Worm (Caenorhabditis elegans) whole organism, L4 larva: ENCODE measurements around the gene T04C10.3.

Experiments used
- D1046.2 ChIP-seq: fragments of 200-800 bp; sonication (Bioruptor generic); IDR thresholded peaks from 2 replicates; pipeline ENCODE4 v1.3.6; 2022; ENCODE audit warnings: missing genetic modification characterization, missing compliant biosample characterization
- F10B5.3 ChIP-seq: sonication (generic microtip); optimal IDR thresholded peaks from 2 replicates; lab custom pipeline; 2016; ENCODE audit warnings: mild to moderate bottlenecking, missing genetic modification characterization, missing compliant biosample characterization
- F37D6.2 ChIP-seq: sonication (generic microtip); optimal IDR thresholded peaks from 2 replicates; lab custom pipeline; 2016; ENCODE audit warnings: mild to moderate bottlenecking, missing genetic modification characterization, missing compliant biosample characterization
- R02D3.7 ChIP-seq: fragments of 150-350 bp; sonication (generic microtip); optimal IDR thresholded peaks from 3 replicates; lab custom pipeline; 2014; ENCODE audit warnings: missing biosample characterization, missing genetic modification characterization
- T20F7.1 ChIP-seq: fragments of 200-800 bp; sonication (Bioruptor generic); optimal IDR thresholded peaks from 2 replicates; lab custom pipeline; 2018; ENCODE audit warnings: mild to moderate bottlenecking, missing genetic modification characterization, missing compliant biosample characterization
- Y105C5A.15 ChIP-seq: fragments of 200-800 bp; sonication (Bioruptor generic); IDR thresholded peaks from 2 replicates; pipeline ENCODE4 v1.3.6; 2022; ENCODE audit warnings: missing genetic modification characterization, missing compliant biosample characterization
- Y48G9A.11 ChIP-seq: fragments of 200-800 bp; sonication (Bioruptor generic); IDR thresholded peaks from 2 replicates; pipeline ENCODE4 v1.3.6; 2022; ENCODE audit warnings: missing genetic modification reagents, missing genetic modification characterization, missing compliant biosample characterization
- Y5F2A.4 ChIP-seq: fragments of 200-800 bp; sonication (Bioruptor generic); optimal IDR thresholded peaks from 2 replicates; lab custom pipeline; 2018; ENCODE audit warnings: mild to moderate bottlenecking, missing genetic modification characterization, missing compliant biosample characterization
- Y75B8A.6 ChIP-seq: fragments of 200-800 bp; sonication (Bioruptor generic); IDR thresholded peaks from 2 replicates; pipeline ENCODE4 v1.3.6; 2022; ENCODE audit warnings: missing genetic modification reagents, missing genetic modification characterization, missing compliant biosample characterization
- aha-1 ChIP-seq: fragments of 150-350 bp; peaks from one replicate; lab custom pipeline; 2014; ENCODE audit warnings: missing biosample characterization, missing genetic modification characterization
- attf-4 ChIP-seq: sonication (generic microtip); optimal IDR thresholded peaks from 3 replicates; lab custom pipeline; 2017; ENCODE audit warnings: missing biosample characterization, missing genetic modification characterization
- ceh-20 ChIP-seq: fragments of 200-800 bp; sonication (Bioruptor generic); IDR thresholded peaks from 2 replicates; pipeline ENCODE4 v1.3.6; 2022; ENCODE audit warnings: missing genetic modification reagents, missing genetic modification characterization, missing compliant biosample characterization
- ceh-32 ChIP-seq: sonication (generic microtip); optimal IDR thresholded peaks from 2 replicates; lab custom pipeline; 2016; ENCODE audit warnings: mild to moderate bottlenecking, missing genetic modification characterization, missing compliant biosample characterization; ENCODE audit not compliant: poor library complexity
- ceh-82 ChIP-seq: sonication (generic microtip); optimal IDR thresholded peaks from 2 replicates; lab custom pipeline; 2017; ENCODE audit warnings: missing biosample characterization, missing genetic modification characterization
- ces-1 ChIP-seq: fragments of 150-350 bp; sonication (generic microtip); optimal IDR thresholded peaks from 4 replicates; lab custom pipeline; 2014; ENCODE audit warnings: missing biosample characterization, missing genetic modification reagents, missing genetic modification characterization
- cey-2 ChIP-seq: sonication (generic microtip); optimal IDR thresholded peaks from 3 replicates; lab custom pipeline; 2017; ENCODE audit warnings: missing genetic modification characterization, mild to moderate bottlenecking, missing compliant biosample characterization, antibody characterized with exemption, borderline replicate concordance; ENCODE audit not compliant: insufficient read depth
- ctbp-1 ChIP-seq: fragments of 200-800 bp; sonication (Bioruptor generic); IDR thresholded peaks from 2 replicates; pipeline ENCODE4 v1.3.6; 2022; ENCODE audit warnings: missing genetic modification reagents, missing genetic modification characterization, missing compliant biosample characterization
- daf-12 ChIP-seq: fragments of 150-350 bp; optimal IDR thresholded peaks from 2 replicates; lab custom pipeline; 2014; ENCODE audit warnings: missing biosample characterization, missing genetic modification reagents, missing genetic modification characterization
- dmd-8 ChIP-seq: fragments of 200-800 bp; sonication (Bioruptor generic); IDR thresholded peaks from 2 replicates; pipeline ENCODE4 v1.3.6; 2022; ENCODE audit warnings: missing genetic modification characterization, missing compliant biosample characterization
- dpl-1 ChIP-seq: fragments of 150-350 bp; optimal IDR thresholded peaks from 2 replicates; lab custom pipeline; 2014; ENCODE audit warnings: missing biosample characterization, missing genetic modification reagents, missing genetic modification characterization
- egl-27 ChIP-seq: sonication (generic microtip); optimal IDR thresholded peaks from 3 replicates; lab custom pipeline; 2017; ENCODE audit warnings: missing biosample characterization, missing genetic modification reagents, missing genetic modification characterization
- fkh-10 ChIP-seq: fragments of 150-350 bp; optimal IDR thresholded peaks from 2 replicates; lab custom pipeline; 2014; ENCODE audit warnings: missing biosample characterization, missing genetic modification reagents, missing genetic modification characterization
- fos-1 ChIP-seq: fragments of 150-350 bp; optimal IDR thresholded peaks from 2 replicates; lab custom pipeline; 2014; ENCODE audit warnings: missing biosample characterization, missing genetic modification characterization
- gei-8 ChIP-seq: fragments of 200-800 bp; sonication (Bioruptor generic); optimal IDR thresholded peaks from 2 replicates; lab custom pipeline; 2018; ENCODE audit warnings: mild to moderate bottlenecking, missing genetic modification characterization, missing compliant biosample characterization
- hif-1 ChIP-seq, 2 experiments: sonication (generic microtip); optimal IDR thresholded peaks; 2 replicates each; lab custom pipeline; 2016 to 2017; ENCODE audit warnings: missing compliant biosample characterization in 2 of 2, missing genetic modification characterization in 2 of 2, missing genetic modification reagents in 2 of 2, missing genotype in 2 of 2, mild to moderate bottlenecking in 1 of 2
- hlh-30 ChIP-seq: sonication (generic microtip); optimal IDR thresholded peaks from 2 replicates; lab custom pipeline; 2017; ENCODE audit warnings: antibody characterized with exemption, mild to moderate bottlenecking, missing genetic modification characterization, missing compliant biosample characterization; ENCODE audit not compliant: insufficient read depth
- jun-1 ChIP-seq: fragments of 150-350 bp; optimal IDR thresholded peaks from 2 replicates; lab custom pipeline; 2014; ENCODE audit warnings: missing biosample characterization, missing genetic modification reagents, missing genetic modification characterization
- lin-13 ChIP-seq: fragments of 150-350 bp; optimal IDR thresholded peaks from 2 replicates; lab custom pipeline; 2014; ENCODE audit warnings: missing biosample characterization, missing genetic modification reagents, missing genetic modification characterization
- lin-38 ChIP-seq: fragments of 200-800 bp; sonication (Bioruptor generic); IDR thresholded peaks from 2 replicates; pipeline ENCODE4 v1.3.6; 2022; ENCODE audit warnings: missing genetic modification reagents, missing genetic modification characterization, missing compliant biosample characterization
- lir-3 ChIP-seq: sonication (generic microtip); optimal IDR thresholded peaks from 2 replicates; lab custom pipeline; 2016; ENCODE audit warnings: mild to moderate bottlenecking, missing genetic modification characterization, missing compliant biosample characterization
- madf-9 ChIP-seq: fragments of 200-800 bp; sonication (Bioruptor generic); conservative IDR thresholded peaks from 2 replicates; pipeline ENCODE4 v1.3.6; 2022; ENCODE audit warnings: missing genetic modification reagents, missing genetic modification characterization, missing compliant biosample characterization
- mdl-1 ChIP-seq, 2 experiments: fragments of 150-350 bp in 1 of 2; sonication (generic microtip) in 1 of 2; optimal IDR thresholded peaks; 2 replicates each; lab custom pipeline; 2014 to 2017; ENCODE audit warnings: missing biosample characterization in 2 of 2, missing genetic modification characterization in 2 of 2
- mdt-29 ChIP-seq: fragments of 200-800 bp; sonication (Bioruptor generic); IDR thresholded peaks from 2 replicates; pipeline ENCODE4 v1.3.6; 2022; ENCODE audit warnings: missing genetic modification reagents, missing genetic modification characterization, missing compliant biosample characterization
- mes-2 ChIP-seq: sonication (generic microtip); optimal IDR thresholded peaks from 2 replicates; lab custom pipeline; 2016; ENCODE audit warnings: missing genotype, mild to moderate bottlenecking, missing genetic modification characterization, missing compliant biosample characterization; ENCODE audit not compliant: poor library complexity, severe bottlenecking
- mxl-3 ChIP-seq: fragments of 200-800 bp; sonication (Bioruptor generic); optimal IDR thresholded peaks from 2 replicates; lab custom pipeline; 2018; ENCODE audit warnings: mild to moderate bottlenecking, missing genetic modification characterization, missing compliant biosample characterization
- nhr-237 ChIP-seq: sonication (generic microtip); optimal IDR thresholded peaks from 2 replicates; lab custom pipeline; 2017; ENCODE audit warnings: missing biosample characterization, missing genetic modification characterization
- nhr-25 ChIP-seq: sonication (generic microtip); optimal IDR thresholded peaks from 2 replicates; lab custom pipeline; 2017; ENCODE audit warnings: missing genetic modification characterization, mild to moderate bottlenecking, missing compliant biosample characterization, antibody characterized with exemption, moderate library complexity, borderline replicate concordance; ENCODE audit not compliant: insufficient read depth
- nhr-41 ChIP-seq: fragments of 200-800 bp; sonication (Bioruptor generic); IDR thresholded peaks from 2 replicates; pipeline ENCODE4 v1.3.6; 2022; ENCODE audit warnings: missing genetic modification reagents, missing genetic modification characterization, missing compliant biosample characterization
- nhr-6 ChIP-seq: fragments of 150-350 bp; optimal IDR thresholded peaks from 2 replicates; lab custom pipeline; 2014; ENCODE audit warnings: missing biosample characterization, missing genetic modification characterization
- pha-4 ChIP-seq, 2 experiments: fragments of 150-350 bp in 1 of 2; fragments of 200-800 bp in 1 of 2; sonication (Bioruptor generic) in 1 of 2; IDR thresholded peaks in 1 of 2; optimal IDR thresholded peaks in 1 of 2; 2 replicates each; pipeline versions ENCODE4 v1.3.6 to Lab custom; 2014 to 2022; ENCODE audit warnings: missing genetic modification characterization in 2 of 2, missing genetic modification reagents in 2 of 2, missing biosample characterization in 1 of 2, missing compliant biosample characterization in 1 of 2
- php-3 ChIP-seq: fragments of 200-800 bp; sonication (Bioruptor generic); IDR thresholded peaks from 2 replicates; pipeline ENCODE4 v1.3.6; 2022; ENCODE audit warnings: missing genetic modification reagents, missing genetic modification characterization, missing compliant biosample characterization
- spr-1 ChIP-seq: sonication (generic microtip); optimal IDR thresholded peaks from 2 replicates; lab custom pipeline; 2016; ENCODE audit warnings: mild to moderate bottlenecking, missing genetic modification characterization, missing compliant biosample characterization
- tag-97 ChIP-seq: fragments of 200-800 bp; sonication (Bioruptor generic); IDR thresholded peaks from 2 replicates; pipeline ENCODE4 v1.3.6; 2022; ENCODE audit warnings: missing genetic modification characterization, missing compliant biosample characterization
- unc-130 ChIP-seq: sonication (generic microtip); optimal IDR thresholded peaks from 2 replicates; lab custom pipeline; 2016; ENCODE audit warnings: missing genetic modification reagents, missing genetic modification characterization, missing compliant biosample characterization
- unc-39 ChIP-seq: sonication (generic microtip); optimal IDR thresholded peaks from 2 replicates; lab custom pipeline; 2017; ENCODE audit warnings: missing biosample characterization, missing genetic modification characterization
- unc-62 ChIP-seq, 3 experiments: fragments of 150-350 bp in 1 of 3; sonication (generic microtip); optimal IDR thresholded peaks in 2 of 3; peaks in 1 of 3; 1 replicate in 1 of 3; 2 replicates in 2 of 3; lab custom pipeline; 2014 to 2017; ENCODE audit warnings: missing biosample characterization in 3 of 3, missing genetic modification characterization in 3 of 3, missing genetic modification reagents in 3 of 3, missing genotype in 1 of 3
- zag-1 ChIP-seq: fragments of 150-350 bp; optimal IDR thresholded peaks from 2 replicates; lab custom pipeline; 2014; ENCODE audit warnings: missing biosample characterization, missing genetic modification characterization
- zip-11 ChIP-seq: fragments of 200-800 bp; sonication (Bioruptor generic); IDR thresholded peaks from 2 replicates; pipeline ENCODE4 v1.3.6; 2022; ENCODE audit warnings: missing genetic modification characterization, missing compliant biosample characterization
- ztf-7 ChIP-seq: fragments of 150-350 bp; optimal IDR thresholded peaks from 2 replicates; lab custom pipeline; 2014; ENCODE audit warnings: missing biosample characterization, missing genetic modification characterization

The T04C10.3 gene

ce11 chrX:14804706-14805105 lies 7.5 kb upstream of the T04C10.3 start (continued):
- TF ChIP-seq nhr-6 (tag; lab: Kevin White, UChicago): peak; percentile 32
- TF ChIP-seq nhr-25 (tag; lab: Kevin White, UChicago): peak; percentile 9
- peak; percentile 82 for TF ChIP-seq madf-9 (GFP tag; lab: Robert Waterston, UW)
- peak; percentile 53 for TF ChIP-seq lir-3 (tag; lab: Kevin White, UChicago)
- TF ChIP-seq ctbp-1 (GFP tag; lab: Robert Waterston, UW): peak; percentile 57; the same call in 1 of the 2 replicates
- TF ChIP-seq dpl-1 (GFP tag; lab: Kevin White, UChicago): no peak
- TF ChIP-seq Y105C5A.15 (GFP tag; lab: Robert Waterston, UW): peak; percentile 90
- peak; percentile 35 for TF ChIP-seq ztf-7 (tag; lab: Kevin White, UChicago)
- TF ChIP-seq ceh-20 (GFP tag; lab: Robert Waterston, UW): peak; percentile 67
- TF ChIP-seq ces-1 (GFP tag; lab: Kevin White, UChicago): no peak
- no peak for TF ChIP-seq egl-27
- TF ChIP-seq mdl-1 (tag; optimal IDR thresholded peaks at IDR 0.05; lab: Kevin White, UChicago): no peak
- peak; percentile 80; the same call in 1 of the 2 replicates for TF ChIP-seq D1046.2
- TF ChIP-seq F37D6.2: peak; percentile 36
- TF ChIP-seq daf-12 (tag; lab: Kevin White, UChicago): no peak
- TF ChIP-seq aha-1 (tag; lab: Kevin White, UChicago): peak; percentile 97
- peak; percentile 59 for TF ChIP-seq mxl-3 (GFP tag; lab: Kevin White, UChicago)
- no peak for TF ChIP-seq R02D3.7 (tag; lab: Kevin White, UChicago)
- peak; percentile 60; the same call in 1 of the 2 replicates for TF ChIP-seq mdt-29 (GFP tag; lab: Robert Waterston, UW)
- peak; percentile 69; the same call in 1 of the 2 replicates for TF ChIP-seq php-3 (GFP tag; lab: Robert Waterston, UW)
- TF ChIP-seq spr-1 (tag; lab: Kevin White, UChicago): peak; percentile 46
- TF ChIP-seq fkh-10: no peak
- TF ChIP-seq lin-13: no peak
- no peak for TF ChIP-seq unc-130 (GFP tag; lab: Kevin White, UChicago)
- peak; percentile 22 for TF ChIP-seq T20F7.1 (GFP tag; lab: Kevin White, UChicago)
- TF ChIP-seq attf-4 (tag; lab: Kevin White, UChicago): no peak
- peak; percentile 87 for TF ChIP-seq pha-4 (GFP tag; IDR thresholded peaks at IDR 0.05; lab: Robert Waterston, UW)
- TF ChIP-seq pha-4 (tag; optimal IDR thresholded peaks at IDR 0.05; lab: Kevin White, UChicago): no peak
- TF ChIP-seq unc-39 (tag; lab: Kevin White, UChicago): no peak
- peak; percentile 43 for TF ChIP-seq hlh-30
- TF ChIP-seq nhr-237 (tag; lab: Kevin White, UChicago): no peak
- TF ChIP-seq ceh-82: no peak
- peak in 1 of 2 experiments; percentile 29 for TF ChIP-seq hif-1 (tag; optimal IDR thresholded peaks at IDR 0.05; lab: Kevin White, UChicago)
- peak; percentile 89 for TF ChIP-seq dmd-8 (GFP tag; lab: Robert Waterston, UW)
- 0 out of 2 replicates have a peak, but pooled peaks have one; percentile 54 for TF ChIP-seq tag-97
- TF ChIP-seq nhr-41: 0 out of 2 replicates have a peak, but pooled peaks have one; percentile 55
- no peak; the same call in 1 of the 2 replicates for TF ChIP-seq Y75B8A.6 (GFP tag; lab: Robert Waterston, UW)
- no peak for TF ChIP-seq cey-2
- TF ChIP-seq lin-38 (GFP tag; lab: Robert Waterston, UW): peak; percentile 76; the same call in 1 of the 2 replicates
- TF ChIP-seq fos-1 (tag; lab: Kevin White, UChicago): no peak
- TF ChIP-seq Y48G9A.11 (GFP tag; lab: Robert Waterston, UW): 0 out of 2 replicates have a peak, but pooled peaks have one; percentile 7
- TF ChIP-seq gei-8 (GFP tag; lab: Kevin White, UChicago): peak; percentile 40
- peak; percentile 62 for TF ChIP-seq Y5F2A.4 (GFP tag; lab: Kevin White, UChicago)
- no peak for TF ChIP-seq zag-1
- TF ChIP-seq zip-11 (GFP tag; lab: Robert Waterston, UW): no peak
- TF ChIP-seq unc-62 (GFP tag; optimal IDR thresholded peaks at IDR 0.05 in 1 of 2; lab: Kevin White, UChicago): peak in 1 of 2 experiments; percentile 28
- no peak for TF ChIP-seq unc-62 (tag; optimal IDR thresholded peaks at IDR 0.05; lab: Kevin White, UChicago)
- TF ChIP-seq mes-2 (tag; lab: Kevin White, UChicago): no peak
- no peak for TF ChIP-seq ceh-32 (tag; lab: Kevin White, UChicago)
- peak; percentile 32 for TF ChIP-seq F10B5.3 (tag; lab: Kevin White, UChicago)
- TF ChIP-seq jun-1 (tag; lab: Kevin White, UChicago): no peak
